Fruit fly (Drosophila melanogaster): ENCODE measurements around the gene mIF2.
A peak's percentile ranks its signal among the peaks of the same experiment; 100 is the strongest.

Gene mIF2

DNA sequence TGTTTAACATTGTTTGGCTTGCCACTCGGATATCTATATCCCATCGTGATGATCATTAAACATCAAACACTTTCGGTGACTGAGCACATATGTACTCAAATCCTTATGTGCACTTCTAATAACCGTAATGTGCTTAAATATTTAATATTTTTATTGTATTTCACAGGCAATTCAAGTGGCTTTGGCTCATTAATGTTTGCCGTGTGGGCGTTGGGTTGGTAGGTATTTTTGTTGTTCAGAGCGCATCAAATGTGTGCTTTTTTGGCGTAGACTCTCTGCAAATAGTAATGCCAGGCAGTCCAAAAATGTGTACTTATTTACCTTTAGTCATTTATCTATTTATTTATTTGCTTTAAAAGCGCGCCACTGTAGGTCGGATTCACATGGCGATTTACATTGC, 42.3 kb upstream of the mIF2 start (continued):
- TF ChIP-seq CG15479 (GFP tag; optimal IDR thresholded peaks at IDR 0.05) (no peak), Tbp (GFP tag; optimal IDR thresholded peaks at IDR 0.05) (no peak), Drgx (GFP tag; IDR thresholded peaks at IDR 0.05) (no peak), lab (GFP tag; optimal IDR thresholded peaks at IDR 0.05) (peak; percentile 59), Oli (tag; optimal IDR thresholded peaks at IDR 0.05) (peak; percentile 28), CG6813 (GFP tag; optimal IDR thresholded peaks at IDR 0.05) (peak; percentile 46), CG2129 (GFP tag; IDR thresholded peaks at IDR 0.05; ENCODE audit: partially characterized antibody) (no peak), org-1 (GFP tag; optimal IDR thresholded peaks at IDR 0.05) (peak; percentile 19), PHDP (tag; optimal IDR thresholded peaks at IDR 0.05) (peak; percentile 33), E2f2 (GFP tag; IDR thresholded peaks at IDR 0.05) (peak; percentile 10; the same call in 1 of the 2 replicates), rib (GFP tag; IDR thresholded peaks at IDR 0.05) (no peak), CG4617 (GFP tag; optimal IDR thresholded peaks at IDR 0.05; ENCODE audit: borderline replicate concordance) (no peak), en (GFP tag; optimal IDR thresholded peaks at IDR 0.05) (no peak), CG7745 (tag; optimal IDR thresholded peaks at IDR 0.05) (no peak), ro (GFP tag; IDR thresholded peaks at IDR 0.05) (no peak), CG15269 (tag; optimal IDR thresholded peaks at IDR 0.05) (peak; percentile 24), hkb (optimal IDR thresholded peaks at IDR 0.05) (no peak), hkb (GFP tag; IDR thresholded peaks at IDR 0.05) (peak; percentile 60; the same call in 1 of the 2 replicates), grn (GFP tag; optimal IDR thresholded peaks at IDR 0.05) (peak; percentile 31), NFAT (GFP tag; IDR thresholded peaks at IDR 0.05) (no peak), CG7963 (GFP tag; IDR thresholded peaks at IDR 0.05; ENCODE audit: partially characterized antibody) (no peak), CG14014 (GFP tag; IDR thresholded peaks at IDR 0.05) (peak; percentile 12; the same call in 1 of the 2 replicates), CG14441 (GFP tag; IDR thresholded peaks at IDR 0.05) (no peak), Dp (GFP tag; optimal IDR thresholded peaks at IDR 0.05) (no peak), Camta (GFP tag; optimal IDR thresholded peaks at IDR 0.05) (no peak), Hmx (GFP tag; optimal IDR thresholded peaks at IDR 0.05) (no peak), Dfd (GFP tag; optimal IDR thresholded peaks at IDR 0.05) (no peak), so (GFP tag; IDR thresholded peaks at IDR 0.05) (peak; percentile 38; the same call in 1 of the 3 replicates), Xrp1 (GFP tag; IDR thresholded peaks at IDR 0.05) (peak; percentile 29; the same call in 1 of the 2 replicates), CG11504 (tag; optimal IDR thresholded peaks at IDR 0.05) (peak; percentile 49), MTF-1 (GFP tag; optimal IDR thresholded peaks at IDR 0.05; ENCODE audit: borderline replicate concordance) (no peak), CG10147 (GFP tag; optimal IDR thresholded peaks at IDR 0.05) (no peak), CG10366 (GFP tag; IDR thresholded peaks at IDR 0.05) (no peak), CG13894 (tag; optimal IDR thresholded peaks at IDR 0.05) (no peak), CG6791 (GFP tag; IDR thresholded peaks at IDR 0.05; ENCODE audit: partially characterized antibody) (no peak), CG16815 (GFP tag; optimal IDR thresholded peaks at IDR 0.05) (no peak), CG15514 (GFP tag; optimal IDR thresholded peaks at IDR 0.05) (peak; percentile 5), CG8765 (GFP tag; IDR thresholded peaks at IDR 0.05) (no peak), exex (tag; optimal IDR thresholded peaks at IDR 0.05) (no peak), tgo (GFP tag; IDR thresholded peaks at IDR 0.05) (no peak), HHEX (GFP tag; optimal IDR thresholded peaks at IDR 0.05) (peak; percentile 20), fru (optimal IDR thresholded peaks at IDR 0.05) (no peak), D19B (GFP tag; optimal IDR thresholded peaks at IDR 0.05) (no peak), fd102C (GFP tag; optimal IDR thresholded peaks at IDR 0.05) (no peak), bsh (GFP tag; optimal IDR thresholded peaks at IDR 0.05) (peak in 1 of 2 experiments; percentile 49), CG6689 (GFP tag; IDR thresholded peaks at IDR 0.05) (no peak; the same call in 1 of the 2 replicates), HLH4C (GFP tag; IDR thresholded peaks at IDR 0.05; ENCODE audit: partially characterized antibody) (no peak), ase (GFP tag; IDR thresholded peaks at IDR 0.05) (no peak; the same call in 2 of the 3 replicates), CG2678 (tag; optimal IDR thresholded peaks at IDR 0.05) (peak; percentile 65), Asciz (GFP tag; optimal IDR thresholded peaks at IDR 0.05) (peak; percentile 30)

Measured in whole organism, embryonic.